Worm (Caenorhabditis elegans): ENCODE measurements around the gene rcs-1.
A peak's percentile ranks its signal among the peaks of the same experiment; 100 is the strongest.

- TF ChIP-seq ama-1 (optimal IDR thresholded peaks at IDR 0.05) (no peak), nhr-77 (tag; optimal IDR thresholded peaks at IDR 0.05) (no peak), ztf-11 (tag; optimal IDR thresholded peaks at IDR 0.05) (no peak), dmd-4 (tag; optimal IDR thresholded peaks at IDR 0.05) (no peak), lin-13 (GFP tag; optimal IDR thresholded peaks at IDR 0.05) (peak; percentile 43), unc-62 (GFP tag; optimal IDR thresholded peaks at IDR 0.05) (no peak), nhr-12 (tag; optimal IDR thresholded peaks at IDR 0.05) (no peak), nhr-237 (tag; optimal IDR thresholded peaks at IDR 0.05) (no peak), aly-2 (tag; optimal IDR thresholded peaks at IDR 0.05) (no peak), ztf-1 (GFP tag; conservative IDR thresholded peaks at IDR 0.05) (no peak)
Measured at ce11 chrX:8806070-8806799, 22.1 kb downstream of the rcs-1 start, which contains the start of gene R04E5.8.
